Worm (Caenorhabditis elegans) whole organism, L3 larva: ENCODE results near the gene Y4C6B.2.
"Not testable (repeated sequence)": the region's sequence is repeated elsewhere in the genome, so short reads cannot be mapped to it uniquely, and the experiment has no call there.

Experiments
- R02D3.7 ChIP-seq: fragments of 150-350 bp; optimal IDR thresholded peaks from 2 replicates; lab custom pipeline; 2014; ENCODE audit warnings: missing biosample characterization, missing genetic modification characterization
- ZK546.5 ChIP-seq: sonication (generic microtip); optimal IDR thresholded peaks from 2 replicates; lab custom pipeline; 2017; ENCODE audit warnings: missing biosample characterization, missing genetic modification characterization
- aly-2 ChIP-seq: fragments of 150-350 bp; optimal IDR thresholded peaks from 2 replicates; lab custom pipeline; 2014; ENCODE audit warnings: missing biosample characterization, missing genetic modification characterization
- ama-1 ChIP-seq: fragments of 150-350 bp; optimal IDR thresholded peaks from 2 replicates; lab custom pipeline; 2018
- ceh-16 ChIP-seq: sonication (generic microtip); optimal IDR thresholded peaks from 2 replicates; lab custom pipeline; 2017; ENCODE audit warnings: missing biosample characterization, missing genetic modification characterization
- ceh-28 ChIP-seq: fragments of 150-350 bp; optimal IDR thresholded peaks from 2 replicates; lab custom pipeline; 2014; ENCODE audit warnings: missing biosample characterization, missing genetic modification reagents, missing genetic modification characterization
- ceh-82 ChIP-seq: fragments of 150-350 bp; optimal IDR thresholded peaks from 2 replicates; lab custom pipeline; 2014; ENCODE audit warnings: missing biosample characterization, missing genetic modification characterization
- daf-12 ChIP-seq: fragments of 150-350 bp; optimal IDR thresholded peaks from 2 replicates; lab custom pipeline; 2014; ENCODE audit warnings: missing biosample characterization, missing genetic modification reagents, missing genetic modification characterization
- egl-27 ChIP-seq: sonication (generic microtip); optimal IDR thresholded peaks from 4 replicates; lab custom pipeline; 2017; ENCODE audit warnings: missing biosample characterization, missing genetic modification reagents, missing genetic modification characterization
- egl-5 ChIP-seq: fragments of 150-350 bp; optimal IDR thresholded peaks from 2 replicates; lab custom pipeline; 2017; ENCODE audit warnings: missing biosample characterization, missing genetic modification reagents, missing genetic modification characterization, inconsistent platforms
- elt-1 ChIP-seq: fragments of 150-350 bp; optimal IDR thresholded peaks from 2 replicates; lab custom pipeline; 2014; ENCODE audit warnings: missing biosample characterization, missing genetic modification characterization
- elt-2 ChIP-seq: sonication (generic microtip); optimal IDR thresholded peaks from 2 replicates; lab custom pipeline; 2016; ENCODE audit warnings: missing genetic modification reagents, mild to moderate bottlenecking, missing genetic modification characterization, missing compliant biosample characterization
- elt-3 ChIP-seq, 3 experiments: fragments of 150-350 bp in 1 of 3; sonication (generic microtip) in 2 of 3; optimal IDR thresholded peaks; 2 replicates in 2 of 3; 4 replicates in 1 of 3; lab custom pipeline; 2014 to 2017; ENCODE audit warnings: missing biosample characterization in 3 of 3, missing genetic modification characterization in 3 of 3
- fkh-10 ChIP-seq: sonication (generic microtip); optimal IDR thresholded peaks from 2 replicates; lab custom pipeline; 2017; ENCODE audit warnings: missing biosample characterization, missing genetic modification reagents, missing genetic modification characterization
- lin-15B ChIP-seq: fragments of 150-350 bp; optimal IDR thresholded peaks from 2 replicates; lab custom pipeline; 2014; ENCODE audit warnings: missing biosample characterization, missing genetic modification characterization
- lin-39 ChIP-seq: fragments of 150-350 bp; optimal IDR thresholded peaks from 2 replicates; lab custom pipeline; 2018; ENCODE audit warnings: missing biosample characterization, missing genetic modification reagents, missing genetic modification characterization
- mdl-1 ChIP-seq: fragments of 150-350 bp; optimal IDR thresholded peaks from 2 replicates; lab custom pipeline; 2014; ENCODE audit warnings: missing biosample characterization, missing genetic modification characterization
- mml-1 ChIP-seq: fragments of 150-350 bp; sonication (generic microtip); optimal IDR thresholded peaks from 3 replicates; lab custom pipeline; 2014; ENCODE audit warnings: missing biosample characterization, missing genetic modification characterization
- nfya-1 ChIP-seq: sonication (generic microtip); optimal IDR thresholded peaks from 2 replicates; lab custom pipeline; 2017; ENCODE audit warnings: missing genetic modification characterization, mild to moderate bottlenecking, missing compliant biosample characterization, antibody characterized with exemption, moderate library complexity; ENCODE audit not compliant: insufficient read depth
- nhr-23 ChIP-seq: fragments of 150-350 bp; optimal IDR thresholded peaks from 2 replicates; lab custom pipeline; 2014; ENCODE audit warnings: missing biosample characterization, missing genetic modification reagents, missing genetic modification characterization
- nhr-237 ChIP-seq: fragments of 150-350 bp; optimal IDR thresholded peaks from 2 replicates; lab custom pipeline; 2014; ENCODE audit warnings: missing biosample characterization, missing genetic modification characterization
- nhr-25 ChIP-seq: sonication (generic microtip); optimal IDR thresholded peaks from 2 replicates; lab custom pipeline; 2017; ENCODE audit warnings: missing biosample characterization, missing genetic modification characterization
- nhr-43 ChIP-seq: sonication (generic microtip); optimal IDR thresholded peaks from 2 replicates; lab custom pipeline; 2016; ENCODE audit warnings: mild to moderate bottlenecking, missing genetic modification characterization, missing compliant biosample characterization; ENCODE audit not compliant: poor library complexity, severe bottlenecking
- nhr-67 ChIP-seq: fragments of 150-350 bp; optimal IDR thresholded peaks from 2 replicates; lab custom pipeline; 2014; ENCODE audit warnings: missing biosample characterization, missing genetic modification characterization
- nhr-76 ChIP-seq: fragments of 150-350 bp; sonication (generic microtip); optimal IDR thresholded peaks from 5 replicates; lab custom pipeline; 2014; ENCODE audit warnings: missing biosample characterization, missing genetic modification characterization
- pqm-1 ChIP-seq: fragments of 150-350 bp; optimal IDR thresholded peaks from 2 replicates; lab custom pipeline; 2017; ENCODE audit warnings: missing biosample characterization, missing genetic modification characterization, inconsistent platforms
- skn-1 ChIP-seq: fragments of 150-350 bp; optimal IDR thresholded peaks from 2 replicates; lab custom pipeline; 2014; ENCODE audit warnings: missing biosample characterization, missing genetic modification characterization
- tbx-2 ChIP-seq: sonication (generic microtip); optimal IDR thresholded peaks from 2 replicates; lab custom pipeline; 2016; ENCODE audit warnings: mild to moderate bottlenecking, missing genetic modification characterization, missing compliant biosample characterization
- unc-62 ChIP-seq: fragments of 150-350 bp; sonication (generic microtip); optimal IDR thresholded peaks from 4 replicates; lab custom pipeline; 2014; ENCODE audit warnings: missing biosample characterization, missing genetic modification reagents, missing genetic modification characterization
- ztf-11 ChIP-seq: fragments of 150-350 bp; optimal IDR thresholded peaks from 2 replicates; lab custom pipeline; 2014; ENCODE audit warnings: missing biosample characterization, missing genetic modification characterization
- ztf-4 ChIP-seq: fragments of 150-350 bp; optimal IDR thresholded peaks from 2 replicates; lab custom pipeline; 2014; ENCODE audit warnings: missing biosample characterization, missing genetic modification characterization

Y4C6B.2 gene

ce11 chrIV:5303030-5303429, 36.3 kb upstream of the Y4C6B.2 start, which contains the start of gene ZK354.7:
Gene ZK354.7, minus strand, starts transcription at chrIV:5303130.
- TF ChIP-seq lin-15B (tag; lab: Kevin White, UChicago) (no peak), nhr-43 (tag; lab: Kevin White, UChicago) (no peak), ama-1 (lab: Kevin White, UChicago) (no peak), nfya-1 (tag; lab: Kevin White, UChicago) (no peak)

- TF ChIP-seq elt-1 (tag; lab: Kevin White, UChicago) (no peak), mml-1 (tag; lab: Kevin White, UChicago) (no peak), unc-62 (GFP tag; lab: Kevin White, UChicago) (no peak), egl-27 (tag; lab: Kevin White, UChicago) (no peak), tbx-2 (no peak), egl-5 (tag; lab: Kevin White, UChicago) (no peak), ztf-11 (no peak), ceh-28 (no peak), aly-2 (tag; lab: Kevin White, UChicago) (no peak), elt-3 (tag; optimal IDR thresholded peaks at IDR 0.05; lab: Kevin White, UChicago) (no peak), pqm-1 (tag; lab: Kevin White, UChicago) (no peak), ZK546.5 (tag; lab: Kevin White, UChicago) (no peak), ceh-16 (no peak), nhr-23 (tag; lab: Kevin White, UChicago) (no peak), elt-2 (tag; lab: Kevin White, UChicago) (no peak), skn-1 (tag; lab: Kevin White, UChicago) (no peak)
These were observed 33.3 kb upstream of the Y4C6B.2 start, which contains the start of gene ZK354.8 for ce11 chrIV:5306040-5306439. Gene ZK354.8, minus strand, starts transcription at chrIV:5306140.

ce11 chrIV:5308046-5308643, 31.2 kb upstream of the Y4C6B.2 start, which contains the start of the genes ZK354.9 and msp-58:
Gene ZK354.9, minus strand, starts transcription at chrIV:5308146.
Gene msp-58, plus strand, starts transcription at chrIV:5308593.
- not testable (repeated sequence) for TF ChIP-seq ceh-82 (tag; lab: Kevin White, UChicago); ama-1 (lab: Kevin White, UChicago); ztf-11

- TF ChIP-seq mdl-1 (no peak), nhr-76 (tag; lab: Kevin White, UChicago) (no peak), R02D3.7 (tag; lab: Kevin White, UChicago) (no peak), ama-1 (lab: Kevin White, UChicago) (no peak), fkh-10 (GFP tag; lab: Kevin White, UChicago) (no peak), skn-1 (tag; lab: Kevin White, UChicago) (no peak), ztf-4 (tag; lab: Kevin White, UChicago) (no peak), nhr-25 (tag; lab: Kevin White, UChicago) (no peak), nhr-237 (tag; lab: Kevin White, UChicago) (no peak), pqm-1 (tag; lab: Kevin White, UChicago) (no peak), elt-2 (tag; lab: Kevin White, UChicago) (no peak), nfya-1 (tag; lab: Kevin White, UChicago) (no peak), ceh-28 (no peak), nhr-67 (tag; lab: Kevin White, UChicago) (no peak), lin-39 (tag; lab: Kevin White, UChicago) (no peak), mml-1 (tag; lab: Kevin White, UChicago) (no peak), egl-27 (tag; lab: Kevin White, UChicago) (no peak), daf-12 (tag; lab: Kevin White, UChicago) (no peak), nhr-43 (tag; lab: Kevin White, UChicago) (no peak)
These were observed 29.6 kb upstream of the Y4C6B.2 start, which contains the start of gene ZK354.3 for ce11 chrIV:5309742-5310141. Gene ZK354.3, plus strand, starts transcription at chrIV:5310042.

- not testable (repeated sequence) for TF ChIP-seq unc-62 (GFP tag; lab: Kevin White, UChicago); daf-12 (tag; lab: Kevin White, UChicago); egl-27 (tag; lab: Kevin White, UChicago)
- TF ChIP-seq, all 47 proteins: peak for 0; not testable (repeated sequence) for 47
These were observed 26.4 kb upstream of the Y4C6B.2 start, which contains the start of the genes msp-59 and ZK354.2 for ce11 chrIV:5313011-5313410. Gene msp-59, minus strand, starts transcription at chrIV:5313111. Gene ZK354.2, plus strand, starts transcription at chrIV:5313405.
